Worm (Caenorhabditis elegans) whole organism, L4 larva: ENCODE measurements around the gene mog-5.

Experiments
- R02D3.7 ChIP-seq: fragments of 150-350 bp; sonication (generic microtip); optimal IDR thresholded peaks from 3 replicates; lab custom pipeline; 2014; ENCODE audit warnings: missing biosample characterization, missing genetic modification characterization
- T20F7.1 ChIP-seq: fragments of 200-800 bp; sonication (Bioruptor generic); optimal IDR thresholded peaks from 2 replicates; lab custom pipeline; 2018; ENCODE audit warnings: mild to moderate bottlenecking, missing genetic modification characterization, missing compliant biosample characterization
- T26A8.4 ChIP-seq: fragments of 200-800 bp; sonication (Bioruptor generic); IDR thresholded peaks from 2 replicates; pipeline ENCODE4 v1.3.6; 2022; ENCODE audit warnings: missing genetic modification characterization, missing compliant biosample characterization
- Y105C5A.15 ChIP-seq: fragments of 200-800 bp; sonication (Bioruptor generic); IDR thresholded peaks from 2 replicates; pipeline ENCODE4 v1.3.6; 2022; ENCODE audit warnings: missing genetic modification characterization, missing compliant biosample characterization
- ZK546.5 ChIP-seq, 2 experiments: sonication (generic microtip); optimal IDR thresholded peaks; 2 replicates each; lab custom pipeline; 2017; ENCODE audit warnings: missing biosample characterization in 2 of 2, missing genetic modification characterization in 2 of 2
- aha-1 ChIP-seq: fragments of 150-350 bp; peaks from one replicate; lab custom pipeline; 2014; ENCODE audit warnings: missing biosample characterization, missing genetic modification characterization
- ama-1 ChIP-seq: fragments of 150-350 bp; optimal IDR thresholded peaks from 2 replicates; lab custom pipeline; 2014; ENCODE audit warnings: inconsistent platforms, mixed read lengths
- attf-4 ChIP-seq: sonication (generic microtip); optimal IDR thresholded peaks from 3 replicates; lab custom pipeline; 2017; ENCODE audit warnings: missing biosample characterization, missing genetic modification characterization
- ceh-28 ChIP-seq: fragments of 150-350 bp; optimal IDR thresholded peaks from 2 replicates; lab custom pipeline; 2014; ENCODE audit warnings: missing biosample characterization, missing genetic modification reagents, missing genetic modification characterization
- ceh-44 ChIP-seq: fragments of 200-800 bp; sonication (Bioruptor generic); IDR thresholded peaks from 2 replicates; pipeline ENCODE4 v1.3.6; 2022; ENCODE audit warnings: missing genetic modification reagents, missing genetic modification characterization, missing compliant biosample characterization
- ceh-62 ChIP-seq: sonication (generic microtip); optimal IDR thresholded peaks from 2 replicates; lab custom pipeline; 2017; ENCODE audit warnings: missing biosample characterization, missing genetic modification characterization
- ces-1 ChIP-seq: fragments of 150-350 bp; sonication (generic microtip); optimal IDR thresholded peaks from 4 replicates; lab custom pipeline; 2014; ENCODE audit warnings: missing biosample characterization, missing genetic modification reagents, missing genetic modification characterization
- daf-12 ChIP-seq: fragments of 150-350 bp; optimal IDR thresholded peaks from 2 replicates; lab custom pipeline; 2014; ENCODE audit warnings: missing biosample characterization, missing genetic modification reagents, missing genetic modification characterization
- daf-16 ChIP-seq, 3 experiments: sonication (generic microtip); optimal IDR thresholded peaks; 2 replicates each; lab custom pipeline; 2016 to 2017; ENCODE audit warnings: missing genetic modification characterization in 3 of 3, missing genetic modification reagents in 3 of 3, mild to moderate bottlenecking in 2 of 3, missing compliant biosample characterization in 2 of 3, missing biosample characterization in 1 of 3, moderate library complexity in 1 of 3
- duxl-1 ChIP-seq: sonication (generic microtip); optimal IDR thresholded peaks from 2 replicates; lab custom pipeline; 2016; ENCODE audit warnings: mild to moderate bottlenecking, missing genetic modification characterization, moderate library complexity, missing compliant biosample characterization; ENCODE audit not compliant: poor library complexity
- gei-8 ChIP-seq: fragments of 200-800 bp; sonication (Bioruptor generic); optimal IDR thresholded peaks from 2 replicates; lab custom pipeline; 2018; ENCODE audit warnings: mild to moderate bottlenecking, missing genetic modification characterization, missing compliant biosample characterization
- hif-1 ChIP-seq, 2 experiments: sonication (generic microtip); optimal IDR thresholded peaks; 2 replicates each; lab custom pipeline; 2016 to 2017; ENCODE audit warnings: missing compliant biosample characterization in 2 of 2, missing genetic modification characterization in 2 of 2, missing genetic modification reagents in 2 of 2, missing genotype in 2 of 2, mild to moderate bottlenecking in 1 of 2
- hlh-11 ChIP-seq: fragments of 200-800 bp; sonication (Bioruptor generic); optimal IDR thresholded peaks from 2 replicates; lab custom pipeline; 2018; ENCODE audit warnings: mild to moderate bottlenecking, missing genetic modification characterization, missing compliant biosample characterization
- hlh-30 ChIP-seq: sonication (generic microtip); optimal IDR thresholded peaks from 2 replicates; lab custom pipeline; 2017; ENCODE audit warnings: antibody characterized with exemption, mild to moderate bottlenecking, missing genetic modification characterization, missing compliant biosample characterization; ENCODE audit not compliant: insufficient read depth
- lin-1 ChIP-seq: fragments of 200-800 bp; sonication (Bioruptor generic); IDR thresholded peaks from 2 replicates; pipeline ENCODE4 v1.3.6; 2022; ENCODE audit warnings: missing genetic modification reagents, missing genetic modification characterization, missing compliant biosample characterization
- lin-29 ChIP-seq: fragments of 200-800 bp; sonication (Bioruptor generic); IDR thresholded peaks from 2 replicates; pipeline ENCODE4 v1.3.6; 2022; ENCODE audit warnings: missing genetic modification reagents, missing genetic modification characterization, missing compliant biosample characterization
- lin-38 ChIP-seq: fragments of 200-800 bp; sonication (Bioruptor generic); IDR thresholded peaks from 2 replicates; pipeline ENCODE4 v1.3.6; 2022; ENCODE audit warnings: missing genetic modification reagents, missing genetic modification characterization, missing compliant biosample characterization
- mdl-1 ChIP-seq, 2 experiments: fragments of 150-350 bp in 1 of 2; sonication (generic microtip) in 1 of 2; optimal IDR thresholded peaks; 2 replicates each; lab custom pipeline; 2014 to 2017; ENCODE audit warnings: missing biosample characterization in 2 of 2, missing genetic modification characterization in 2 of 2
- mdt-29 ChIP-seq: fragments of 200-800 bp; sonication (Bioruptor generic); IDR thresholded peaks from 2 replicates; pipeline ENCODE4 v1.3.6; 2022; ENCODE audit warnings: missing genetic modification reagents, missing genetic modification characterization, missing compliant biosample characterization
- mep-1 ChIP-seq: fragments of 150-350 bp; sonication (generic microtip); optimal IDR thresholded peaks from 3 replicates; lab custom pipeline; 2014; ENCODE audit warnings: missing biosample characterization, missing genetic modification characterization
- mes-2 ChIP-seq: sonication (generic microtip); optimal IDR thresholded peaks from 2 replicates; lab custom pipeline; 2016; ENCODE audit warnings: missing genotype, mild to moderate bottlenecking, missing genetic modification characterization, missing compliant biosample characterization; ENCODE audit not compliant: poor library complexity, severe bottlenecking
- nhr-25 ChIP-seq: sonication (generic microtip); optimal IDR thresholded peaks from 2 replicates; lab custom pipeline; 2017; ENCODE audit warnings: missing genetic modification characterization, mild to moderate bottlenecking, missing compliant biosample characterization, antibody characterized with exemption, moderate library complexity, borderline replicate concordance; ENCODE audit not compliant: insufficient read depth
- nhr-48 ChIP-seq: sonication (generic microtip); optimal IDR thresholded peaks from 2 replicates; lab custom pipeline; 2016; ENCODE audit warnings: mild to moderate bottlenecking, missing genetic modification characterization, missing compliant biosample characterization
- nhr-77 ChIP-seq: fragments of 150-350 bp; optimal IDR thresholded peaks from 2 replicates; lab custom pipeline; 2014; ENCODE audit warnings: missing biosample characterization, missing genetic modification characterization
- pha-4 ChIP-seq, 2 experiments: fragments of 150-350 bp in 1 of 2; fragments of 200-800 bp in 1 of 2; sonication (Bioruptor generic) in 1 of 2; IDR thresholded peaks in 1 of 2; optimal IDR thresholded peaks in 1 of 2; 2 replicates each; pipeline versions ENCODE4 v1.3.6 to Lab custom; 2014 to 2022; ENCODE audit warnings: missing genetic modification characterization in 2 of 2, missing genetic modification reagents in 2 of 2, missing biosample characterization in 1 of 2, missing compliant biosample characterization in 1 of 2
- rbr-2 ChIP-seq: sonication (generic microtip); optimal IDR thresholded peaks from 2 replicates; lab custom pipeline; 2016; ENCODE audit warnings: missing genotype, missing genetic modification characterization, missing compliant biosample characterization
- skn-1 ChIP-seq: fragments of 150-350 bp; optimal IDR thresholded peaks from 2 replicates; lab custom pipeline; 2014; ENCODE audit warnings: missing biosample characterization, missing genetic modification characterization
- snpc-1.2 ChIP-seq: fragments of 200-800 bp; sonication (Bioruptor generic); IDR thresholded peaks from 2 replicates; pipeline ENCODE4 v1.3.6; 2022; ENCODE audit warnings: missing genetic modification reagents, missing genetic modification characterization, missing compliant biosample characterization
- tra-1 ChIP-seq: fragments of 200-800 bp; sonication (Bioruptor generic); IDR thresholded peaks from 2 replicates; pipeline ENCODE4 v1.3.6; 2022; ENCODE audit warnings: missing genetic modification reagents, missing genetic modification characterization, missing compliant biosample characterization
- unc-130 ChIP-seq: sonication (generic microtip); optimal IDR thresholded peaks from 2 replicates; lab custom pipeline; 2016; ENCODE audit warnings: missing genetic modification reagents, missing genetic modification characterization, missing compliant biosample characterization
- vab-7 ChIP-seq: fragments of 200-800 bp; sonication (Bioruptor generic); IDR thresholded peaks from 2 replicates; pipeline ENCODE4 v1.3.6; 2022; ENCODE audit warnings: missing genetic modification reagents, missing genetic modification characterization, missing compliant biosample characterization
- zfp-2 ChIP-seq: sonication (generic microtip); optimal IDR thresholded peaks from 2 replicates; lab custom pipeline; 2016; ENCODE audit warnings: mild to moderate bottlenecking, missing genetic modification characterization, missing compliant biosample characterization

mog-5 gene

DNA sequence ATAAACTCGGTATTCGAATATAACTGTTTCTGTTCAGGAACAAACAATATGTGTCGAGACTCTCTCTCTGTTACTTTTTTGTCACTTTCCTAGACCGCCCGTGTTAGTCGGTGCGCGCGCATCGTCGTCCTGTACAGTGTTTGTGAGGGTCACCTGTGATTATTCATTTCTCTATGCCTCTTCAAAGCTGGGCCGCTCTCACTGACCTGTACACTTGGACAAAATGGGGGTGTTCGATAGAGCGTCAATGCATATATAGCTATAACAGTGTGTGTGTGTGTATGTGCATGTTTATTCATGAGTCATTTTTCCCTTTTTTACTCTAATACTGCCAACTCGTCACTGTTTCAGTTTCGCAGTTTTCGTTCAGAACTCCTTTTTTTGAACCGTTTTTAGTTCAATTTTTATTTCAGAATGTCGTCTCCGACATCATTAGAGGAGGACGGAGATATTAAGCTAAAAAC is 19.7 kb upstream of the mog-5 start, which contains the start of gene pkc-3 (continued):
- TF ChIP-seq unc-130 (GFP tag; lab: Kevin White, UChicago) (peak; percentile 15), nhr-77 (tag; lab: Kevin White, UChicago) (peak; percentile 89), lin-29 (GFP tag; lab: Robert Waterston, UW) (no peak), vab-7 (GFP tag; lab: Robert Waterston, UW) (no peak), ceh-44 (GFP tag; lab: Robert Waterston, UW) (no peak), Y105C5A.15 (GFP tag; lab: Robert Waterston, UW) (no peak), duxl-1 (tag; lab: Kevin White, UChicago) (peak; percentile 50), hif-1 (tag; optimal IDR thresholded peaks at IDR 0.05; lab: Kevin White, UChicago) (peak; percentile 22)

ce11 chrII:5384282-5384681 is 15.1 kb upstream of the mog-5 start:
- no peak for TF ChIP-seq nhr-25
- no peak for TF ChIP-seq daf-16 (GFP tag; optimal IDR thresholded peaks at IDR 0.05; lab: Kevin White, UChicago)
- peak; percentile 22 for TF ChIP-seq daf-16 (tag; optimal IDR thresholded peaks at IDR 0.05; lab: Kevin White, UChicago)

ce11 chrII:5387217-5387616 is 12.1 kb upstream of the mog-5 start, which contains the start of gene ccpp-6:
Gene ccpp-6, minus strand, starts transcription at chrII:5387317.
- TF ChIP-seq gei-8 (GFP tag; lab: Kevin White, UChicago): no peak
- TF ChIP-seq ces-1 (GFP tag; lab: Kevin White, UChicago): no peak
- TF ChIP-seq skn-1: no peak
- TF ChIP-seq mep-1: peak; percentile 25
- no peak for TF ChIP-seq vab-7 (GFP tag; lab: Robert Waterston, UW)
- TF ChIP-seq tra-1 (GFP tag; lab: Robert Waterston, UW): no peak
- no peak for TF ChIP-seq attf-4 (tag; lab: Kevin White, UChicago)
- no peak for TF ChIP-seq zfp-2 (tag; lab: Kevin White, UChicago)
- no peak for TF ChIP-seq daf-12 (tag; lab: Kevin White, UChicago)
- no peak for TF ChIP-seq hlh-11
- peak; percentile 0 for TF ChIP-seq ama-1 (lab: Kevin White, UChicago)
- no peak for TF ChIP-seq ceh-62 (tag; lab: Kevin White, UChicago)
- TF ChIP-seq mdt-29 (GFP tag; lab: Robert Waterston, UW): no peak
- TF ChIP-seq aha-1 (tag; lab: Kevin White, UChicago): peak; percentile 11
- no peak for TF ChIP-seq mes-2 (tag; lab: Kevin White, UChicago)
- TF ChIP-seq R02D3.7 (tag; lab: Kevin White, UChicago): no peak
- no peak for TF ChIP-seq mdl-1 (tag; optimal IDR thresholded peaks at IDR 0.05; lab: Kevin White, UChicago)
- no peak for TF ChIP-seq T20F7.1 (GFP tag; lab: Kevin White, UChicago)
- TF ChIP-seq pha-4 (GFP tag; IDR thresholded peaks at IDR 0.05; lab: Robert Waterston, UW): no peak
- TF ChIP-seq pha-4 (tag; optimal IDR thresholded peaks at IDR 0.05; lab: Kevin White, UChicago): no peak
- TF ChIP-seq hlh-30: no peak
- no peak for TF ChIP-seq nhr-48 (tag; lab: Kevin White, UChicago)
- TF ChIP-seq lin-1 (GFP tag; lab: Robert Waterston, UW): no peak
- TF ChIP-seq snpc-1.2 (GFP tag; lab: Robert Waterston, UW): no peak
- TF ChIP-seq rbr-2 (tag; lab: Kevin White, UChicago): no peak
- no peak for TF ChIP-seq ZK546.5 (tag; optimal IDR thresholded peaks at IDR 0.05; lab: Kevin White, UChicago)
- 0 out of 2 replicates have a peak, but pooled peaks have one; percentile 16 for TF ChIP-seq lin-38 (GFP tag; lab: Robert Waterston, UW)
- TF ChIP-seq ceh-28 (tag; lab: Kevin White, UChicago): no peak
- no peak for TF ChIP-seq T26A8.4 (GFP tag; lab: Robert Waterston, UW)
